Worm (Caenorhabditis elegans) whole organism, young adult: ENCODE data around the gene hoe-1.

Experiments used
- B0336.3 ChIP-seq: fragments of 200-800 bp; sonication (Bioruptor generic); IDR thresholded peaks from 2 replicates; pipeline ENCODE4 v1.3.6; 2022; ENCODE audit warnings: missing genetic modification characterization, missing compliant biosample characterization
- C17E4.6 ChIP-seq: fragments of 200-800 bp; sonication (Bioruptor generic); IDR thresholded peaks from 2 replicates; pipeline ENCODE4 v1.3.6; 2022; ENCODE audit warnings: missing genetic modification reagents, missing genetic modification characterization, missing compliant biosample characterization
- D2030.7 ChIP-seq: fragments of 200-800 bp; sonication (Bioruptor generic); IDR thresholded peaks from 2 replicates; pipeline ENCODE4 v1.3.6; 2022; ENCODE audit warnings: missing genetic modification reagents, missing genetic modification characterization, missing compliant biosample characterization
- F10E7.11 ChIP-seq: sonication (generic microtip); optimal IDR thresholded peaks from 2 replicates; lab custom pipeline; 2017; ENCODE audit warnings: mild to moderate bottlenecking, missing genetic modification characterization, moderate library complexity, missing compliant biosample characterization
- F22D6.2 ChIP-seq: sonication (generic microtip); optimal IDR thresholded peaks from 2 replicates; lab custom pipeline; 2016; ENCODE audit warnings: mild to moderate bottlenecking, missing genetic modification characterization, missing compliant biosample characterization
- F23B12.7 ChIP-seq: sonication (generic microtip); optimal IDR thresholded peaks from 2 replicates; lab custom pipeline; 2017; ENCODE audit warnings: missing genetic modification characterization, mild to moderate bottlenecking, missing compliant biosample characterization, antibody characterized with exemption, moderate library complexity; ENCODE audit not compliant: insufficient read depth
- F33H1.4 ChIP-seq: fragments of 200-800 bp; sonication (Bioruptor generic); IDR thresholded peaks from 2 replicates; pipeline ENCODE4 v1.3.6; 2022; ENCODE audit warnings: missing genetic modification reagents, missing genetic modification characterization, missing compliant biosample characterization
- K11D2.4 ChIP-seq: fragments of 200-800 bp; sonication (Bioruptor generic); IDR thresholded peaks from 2 replicates; pipeline ENCODE4 v1.3.6; 2022; ENCODE audit warnings: missing genetic modification reagents, missing genetic modification characterization, missing compliant biosample characterization
- T07F8.4 ChIP-seq: sonication (generic microtip); optimal IDR thresholded peaks from 2 replicates; lab custom pipeline; 2016; ENCODE audit warnings: mild to moderate bottlenecking, missing genetic modification characterization, moderate library complexity, missing compliant biosample characterization
- Y53G8AR.9 ChIP-seq: fragments of 200-800 bp; sonication (Bioruptor generic); conservative IDR thresholded peaks from 2 replicates; pipeline ENCODE4 v1.3.6; 2022; ENCODE audit warnings: missing genetic modification reagents, missing genetic modification characterization, missing compliant biosample characterization
- Y56A3A.18 ChIP-seq: fragments of 200-800 bp; sonication (Bioruptor generic); IDR thresholded peaks from 2 replicates; pipeline ENCODE4 v1.3.6; 2022; ENCODE audit warnings: missing genetic modification reagents, missing genetic modification characterization, missing compliant biosample characterization
- Y67H2A.10 ChIP-seq: fragments of 200-800 bp; sonication (Bioruptor generic); conservative IDR thresholded peaks from 2 replicates; pipeline ENCODE4 v1.3.6; 2022; ENCODE audit warnings: missing genetic modification reagents, missing genetic modification characterization, missing compliant biosample characterization
- ZK185.1 ChIP-seq: sonication (generic microtip); optimal IDR thresholded peaks from 2 replicates; lab custom pipeline; 2016; ENCODE audit warnings: mild to moderate bottlenecking, missing genetic modification characterization, missing compliant biosample characterization; ENCODE audit not compliant: poor library complexity, severe bottlenecking
- aptf-2 ChIP-seq: fragments of 200-800 bp; sonication (Bioruptor generic); conservative IDR thresholded peaks from 2 replicates; pipeline ENCODE4 v1.3.6; 2022; ENCODE audit warnings: missing genetic modification reagents, missing genetic modification characterization, missing compliant biosample characterization
- atf-7 ChIP-seq: sonication (generic microtip); optimal IDR thresholded peaks from 2 replicates; lab custom pipeline; 2017; ENCODE audit warnings: mild to moderate bottlenecking, missing genetic modification characterization, missing compliant biosample characterization
- bed-1 ChIP-seq: fragments of 200-800 bp; sonication (Bioruptor generic); IDR thresholded peaks from 2 replicates; pipeline ENCODE4 v1.3.6; 2022; ENCODE audit warnings: missing genetic modification reagents, missing genetic modification characterization, missing compliant biosample characterization
- bed-2 ChIP-seq: fragments of 200-800 bp; sonication (Bioruptor generic); IDR thresholded peaks from 2 replicates; pipeline ENCODE4 v1.3.6; 2022; ENCODE audit warnings: missing genetic modification reagents, missing genetic modification characterization, missing compliant biosample characterization
- ccch-3 ChIP-seq: fragments of 200-800 bp; sonication (Bioruptor generic); optimal IDR thresholded peaks from 2 replicates; lab custom pipeline; 2018; ENCODE audit warnings: mild to moderate bottlenecking, missing genetic modification characterization, missing compliant biosample characterization
- cebp-2 ChIP-seq: fragments of 200-800 bp; sonication (Bioruptor generic); IDR thresholded peaks from 2 replicates; pipeline ENCODE4 v1.3.6; 2022; ENCODE audit warnings: missing genetic modification characterization, missing compliant biosample characterization
- ceh-27 ChIP-seq: fragments of 200-800 bp; sonication (Bioruptor generic); optimal IDR thresholded peaks from 2 replicates; lab custom pipeline; 2018; ENCODE audit warnings: mild to moderate bottlenecking, missing genetic modification characterization, moderate library complexity, missing compliant biosample characterization
- ceh-40 ChIP-seq: fragments of 200-800 bp; sonication (Bioruptor generic); IDR thresholded peaks from 2 replicates; pipeline ENCODE4 v1.3.6; 2022; ENCODE audit warnings: missing genetic modification characterization, missing compliant biosample characterization
- ceh-79 ChIP-seq: sonication (generic microtip); optimal IDR thresholded peaks from 2 replicates; lab custom pipeline; 2017; ENCODE audit warnings: mild to moderate bottlenecking, missing genetic modification characterization, missing compliant biosample characterization
- dox-1 ChIP-seq: fragments of 200-800 bp; sonication (Bioruptor generic); IDR thresholded peaks from 2 replicates; pipeline ENCODE4 v1.3.6; 2022; ENCODE audit warnings: missing genetic modification reagents, missing genetic modification characterization, missing compliant biosample characterization
- egl-44 ChIP-seq: fragments of 200-800 bp; sonication (Bioruptor generic); IDR thresholded peaks from 2 replicates; pipeline ENCODE4 v1.3.6; 2022; ENCODE audit warnings: missing genetic modification reagents, missing genetic modification characterization, missing compliant biosample characterization
- egrh-3 ChIP-seq: fragments of 200-800 bp; sonication (Bioruptor generic); IDR thresholded peaks from 2 replicates; pipeline ENCODE4 v1.3.6; 2022; ENCODE audit warnings: missing genetic modification reagents, missing genetic modification characterization, missing compliant biosample characterization
- fkh-3 ChIP-seq: sonication (generic microtip); optimal IDR thresholded peaks from 2 replicates; lab custom pipeline; 2016; ENCODE audit warnings: mild to moderate bottlenecking, missing genetic modification characterization, missing compliant biosample characterization
- hlh-12 ChIP-seq: sonication (generic microtip); optimal IDR thresholded peaks from 2 replicates; lab custom pipeline; 2016; ENCODE audit warnings: missing genetic modification characterization, missing compliant biosample characterization
- hlh-26 ChIP-seq: fragments of 200-800 bp; sonication (Bioruptor generic); conservative IDR thresholded peaks from 2 replicates; pipeline ENCODE4 v1.3.6; 2022; ENCODE audit warnings: missing genetic modification reagents, missing genetic modification characterization, missing compliant biosample characterization
- let-607 ChIP-seq, 2 experiments: fragments of 200-800 bp in 1 of 2; sonication (Bioruptor generic) in 1 of 2; sonication (generic microtip) in 1 of 2; optimal IDR thresholded peaks; 2 replicates each; lab custom pipeline; 2016 to 2018; ENCODE audit warnings: mild to moderate bottlenecking in 2 of 2, missing compliant biosample characterization in 2 of 2, missing genetic modification characterization in 2 of 2, moderate library complexity in 2 of 2, missing genotype in 1 of 2
- lin-26 ChIP-seq: fragments of 200-800 bp; sonication (Bioruptor generic); IDR thresholded peaks from 2 replicates; pipeline ENCODE4 v1.3.6; 2022; ENCODE audit warnings: missing genetic modification reagents, missing genetic modification characterization, missing compliant biosample characterization
- lin-54 ChIP-seq: fragments of 200-800 bp; sonication (Bioruptor generic); optimal IDR thresholded peaks from 2 replicates; lab custom pipeline; 2018; ENCODE audit warnings: mild to moderate bottlenecking, missing genetic modification characterization, missing compliant biosample characterization
- lsl-1 ChIP-seq: fragments of 200-800 bp; sonication (Bioruptor generic); optimal IDR thresholded peaks from 2 replicates; lab custom pipeline; 2018; ENCODE audit warnings: mild to moderate bottlenecking, missing genetic modification characterization, moderate library complexity, missing compliant biosample characterization
- lsy-27 ChIP-seq: sonication (generic microtip); optimal IDR thresholded peaks from 2 replicates; lab custom pipeline; 2017; ENCODE audit warnings: missing genetic modification characterization, mild to moderate bottlenecking, missing compliant biosample characterization, antibody characterized with exemption, missing genotype, borderline replicate concordance; ENCODE audit not compliant: insufficient read depth
- madf-10 ChIP-seq: sonication (generic microtip); optimal IDR thresholded peaks from 2 replicates; lab custom pipeline; 2016; ENCODE audit warnings: mild to moderate bottlenecking, missing genetic modification characterization, missing compliant biosample characterization
- mel-28 ChIP-seq: sonication (generic microtip); optimal IDR thresholded peaks from 2 replicates; lab custom pipeline; 2016; ENCODE audit warnings: borderline replicate concordance, mild to moderate bottlenecking, missing genetic modification characterization, missing compliant biosample characterization
- mxl-1 ChIP-seq: sonication (generic microtip); optimal IDR thresholded peaks from 2 replicates; lab custom pipeline; 2016; ENCODE audit warnings: missing genetic modification characterization, missing compliant biosample characterization
- rec-8 ChIP-seq, 2 experiments: sonication (generic microtip); optimal IDR thresholded peaks; 2 replicates each; lab custom pipeline; 2016; ENCODE audit warnings: mild to moderate bottlenecking in 2 of 2, missing genetic modification characterization in 2 of 2, missing genetic modification reagents in 2 of 2, missing genotype in 2 of 2, missing biosample characterization in 1 of 2, missing compliant biosample characterization in 1 of 2, moderate library complexity in 1 of 2
- sdz-38 ChIP-seq: sonication (generic microtip); optimal IDR thresholded peaks from 2 replicates; lab custom pipeline; 2016; ENCODE audit warnings: missing genotype, missing genetic modification characterization, missing compliant biosample characterization
- sea-2 ChIP-seq: fragments of 200-800 bp; sonication (Bioruptor generic); IDR thresholded peaks from 2 replicates; pipeline ENCODE4 v1.3.6; 2022; ENCODE audit warnings: missing genetic modification characterization, missing compliant biosample characterization
- snpc-1.3 ChIP-seq: sonication (generic microtip); optimal IDR thresholded peaks from 2 replicates; lab custom pipeline; 2017; ENCODE audit warnings: missing genetic modification characterization, mild to moderate bottlenecking, missing compliant biosample characterization, antibody characterized with exemption, moderate library complexity, missing genotype, missing genetic modification reagents; ENCODE audit not compliant: insufficient read depth
- snpc-3.4 ChIP-seq: sonication (generic microtip); optimal IDR thresholded peaks from 2 replicates; lab custom pipeline; 2017; ENCODE audit warnings: missing genetic modification characterization, mild to moderate bottlenecking, missing compliant biosample characterization, antibody characterized with exemption, moderate library complexity, missing genotype, missing genetic modification reagents
- sptf-2 ChIP-seq: fragments of 200-800 bp; sonication (Bioruptor generic); optimal IDR thresholded peaks from 2 replicates; lab custom pipeline; 2018; ENCODE audit warnings: mild to moderate bottlenecking, missing genetic modification characterization, missing compliant biosample characterization
- tlf-1 ChIP-seq: fragments of 200-800 bp; sonication (Bioruptor generic); optimal IDR thresholded peaks from 2 replicates; lab custom pipeline; 2018; ENCODE audit warnings: mild to moderate bottlenecking, missing genetic modification characterization, missing compliant biosample characterization
- unc-130 ChIP-seq: sonication (generic microtip); optimal IDR thresholded peaks from 2 replicates; lab custom pipeline; 2016; ENCODE audit warnings: missing genetic modification reagents, missing genetic modification characterization, missing compliant biosample characterization
- xnd-1 ChIP-seq: sonication (generic microtip); optimal IDR thresholded peaks from 2 replicates; lab custom pipeline; 2016; ENCODE audit warnings: missing genotype, missing genetic modification reagents, missing genetic modification characterization, missing compliant biosample characterization
- ztf-3 ChIP-seq: fragments of 200-800 bp; sonication (Bioruptor generic); optimal IDR thresholded peaks from 2 replicates; lab custom pipeline; 2018; ENCODE audit warnings: mild to moderate bottlenecking, missing genetic modification characterization, missing compliant biosample characterization
- ztf-6 ChIP-seq: fragments of 200-800 bp; sonication (Bioruptor generic); IDR thresholded peaks from 2 replicates; pipeline ENCODE4 v1.3.6; 2022; ENCODE audit warnings: missing genetic modification reagents, missing genetic modification characterization, missing compliant biosample characterization

hoe-1 gene

ce11 chrIV:4749728-4750278 lies 5.7 kb upstream of the hoe-1 start, which contains the start of the genes rpl-20 and Y17G9B.5:
Gene rpl-20, minus strand, starts transcription at chrIV:4749778.
Gene Y17G9B.5, plus strand, starts transcription at chrIV:4750240.
- TF ChIP-seq let-607 (tag; optimal IDR thresholded peaks at IDR 0.05; lab: Kevin White, UChicago) (peak; percentile 95 to 97), Y56A3A.18 (GFP tag; lab: Robert Waterston, UW) (peak; percentile 99), ztf-3 (GFP tag; lab: Kevin White, UChicago) (peak; percentile 98), hlh-26 (GFP tag; lab: Robert Waterston, UW) (no peak), Y67H2A.10 (GFP tag; lab: Robert Waterston, UW) (peak; percentile 96), atf-7 (tag; lab: Kevin White, UChicago) (peak; percentile 99), F23B12.7 (tag; lab: Kevin White, UChicago) (peak; percentile 99), madf-10 (tag; lab: Kevin White, UChicago) (peak; percentile 97), egl-44 (GFP tag; lab: Robert Waterston, UW) (peak; percentile 98), cebp-2 (peak; percentile 98), sptf-2 (GFP tag; lab: Kevin White, UChicago) (peak; percentile 84), snpc-1.3 (tag; lab: Kevin White, UChicago) (peak; percentile 99), bed-2 (GFP tag; lab: Robert Waterston, UW) (peak; percentile 94), Y53G8AR.9 (GFP tag; lab: Robert Waterston, UW) (peak; percentile 100), ztf-6 (GFP tag; lab: Robert Waterston, UW) (peak; percentile 98), ZK185.1 (tag; lab: Kevin White, UChicago) (peak; percentile 99), xnd-1 (tag; lab: Kevin White, UChicago) (peak; percentile 92), B0336.3 (GFP tag; lab: Robert Waterston, UW) (peak; percentile 100), lin-54 (GFP tag; lab: Kevin White, UChicago) (peak; percentile 99), F22D6.2 (tag; lab: Kevin White, UChicago) (peak; percentile 96), ceh-40 (peak; percentile 92), snpc-3.4 (tag; lab: Kevin White, UChicago) (peak; percentile 98), D2030.7 (peak; percentile 100), lin-26 (peak; percentile 90), F10E7.11 (peak; percentile 93), C17E4.6 (peak; percentile 99), lsl-1 (GFP tag; lab: Kevin White, UChicago) (peak; percentile 100), lsy-27 (tag; lab: Kevin White, UChicago) (peak; percentile 71), hlh-12 (tag; lab: Kevin White, UChicago) (no peak), K11D2.4 (GFP tag; lab: Robert Waterston, UW) (peak; percentile 100), unc-130 (GFP tag; lab: Kevin White, UChicago) (peak; percentile 98), sdz-38 (tag; lab: Kevin White, UChicago) (no peak), F33H1.4 (GFP tag; lab: Robert Waterston, UW) (peak; percentile 98), ceh-27 (peak; percentile 99), fkh-3 (tag; lab: Kevin White, UChicago) (peak; percentile 82), mel-28 (tag; lab: Kevin White, UChicago) (peak; percentile 90), dox-1 (GFP tag; lab: Robert Waterston, UW) (peak; percentile 100), ccch-3 (GFP tag; lab: Kevin White, UChicago) (peak; percentile 68), T07F8.4 (tag; lab: Kevin White, UChicago) (peak; percentile 92), sea-2 (GFP tag; lab: Robert Waterston, UW) (peak; percentile 91), rec-8 (tag; optimal IDR thresholded peaks at IDR 0.05; lab: Kevin White, UChicago) (peak; percentile 79 to 81), egrh-3 (GFP tag; lab: Robert Waterston, UW) (peak; percentile 82), ceh-79 (peak; percentile 90), aptf-2 (no peak; the same call in 1 of the 2 replicates), tlf-1 (GFP tag; lab: Kevin White, UChicago) (peak; percentile 100), bed-1 (GFP tag; lab: Robert Waterston, UW) (0 out of 2 replicates have a peak, but pooled peaks have one; percentile 85), mxl-1 (tag; lab: Kevin White, UChicago) (no peak)
